Fruit fly (Drosophila melanogaster) whole organism, pupa: ENCODE measurements around the gene CG4953.

Experiments used
- CG12605 ChIP-seq: fragments of 200-800 bp; sonication (Bioruptor generic); IDR thresholded peaks from 2 replicates; pipeline ENCODE4 v1.3.6; 2022; ENCODE audit warnings: missing biosample characterization, missing genetic modification characterization
- CG15710 ChIP-seq: fragments of 200-800 bp; sonication (Bioruptor generic); optimal IDR thresholded peaks from 2 replicates; lab custom pipeline; 2018; ENCODE audit warnings: missing biosample characterization, mild to moderate bottlenecking, missing genetic modification characterization, moderate library complexity
- CG8301 ChIP-seq: fragments of 200-800 bp; sonication (Bioruptor generic); optimal IDR thresholded peaks from 2 replicates; lab custom pipeline; 2018; ENCODE audit warnings: missing biosample characterization, mild to moderate bottlenecking, missing genetic modification characterization
- EcR ChIP-seq: fragments of 200-800 bp; sonication (Bioruptor generic); optimal IDR thresholded peaks from 3 replicates; lab custom pipeline; 2019; ENCODE audit warnings: missing biosample characterization, missing genetic modification characterization, mild to moderate bottlenecking, moderate library complexity, missing genetic modification reagents
- Pif1B ChIP-seq: fragments of 200-800 bp; sonication (Bioruptor generic); optimal IDR thresholded peaks from 3 replicates; lab custom pipeline; 2016; ENCODE audit warnings: missing biosample characterization, missing genetic modification characterization
- fd96Ca ChIP-seq: fragments of 200-800 bp; sonication (Bioruptor generic); IDR thresholded peaks from 3 replicates; pipeline ENCODE4 v1.3.6; 2022; ENCODE audit warnings: missing biosample characterization, missing genetic modification characterization

dm6 chr2L:10237725-10238446 is 28.6 kb upstream of the CG4953 start, which contains the start of gene mthl15:
- TF ChIP-seq Pif1B (GFP tag; lab: Kevin White, UChicago), result no peak
- TF ChIP-seq CG8301 (tag; lab: Kevin White, UChicago), result no peak
- no peak for TF ChIP-seq CG12605 (GFP tag; lab: Robert Waterston, UW)
- TF ChIP-seq fd96Ca (GFP tag; lab: Robert Waterston, UW), result no peak
- no peak for TF ChIP-seq CG15710
- TF ChIP-seq EcR, result no peak
